Worm (Caenorhabditis elegans): Measurements from ENCODE around the gene cit-1.1.

DNA sequence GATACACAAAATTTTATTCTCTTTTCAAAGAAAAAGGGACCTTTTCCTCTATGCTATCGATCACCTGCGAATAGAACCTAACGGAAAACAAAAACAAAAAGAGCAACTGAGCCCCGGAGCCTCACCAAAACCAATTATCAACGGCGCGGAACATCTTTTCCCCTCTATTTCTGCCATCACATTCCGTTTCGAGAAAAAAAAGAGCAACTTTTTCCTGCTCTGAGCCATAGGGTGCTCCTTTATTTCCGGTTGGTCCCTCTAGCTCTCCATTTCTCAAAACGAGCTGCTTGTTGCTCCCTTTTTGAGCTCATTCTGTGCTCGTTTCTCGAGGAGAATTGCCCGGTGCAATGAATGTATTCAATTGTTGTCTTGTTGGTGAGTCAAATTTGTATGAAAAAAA, 30.0 kb downstream of the cit-1.1 start, which contains the start of gene clp-1:
- TF ChIP-seq aly-2 (tag; optimal IDR thresholded peaks at IDR 0.05) = no peak
- no peak for TF ChIP-seq lin-13 (GFP tag; optimal IDR thresholded peaks at IDR 0.05)
- TF ChIP-seq ama-1 (optimal IDR thresholded peaks at IDR 0.05) = no peak
- no peak for TF ChIP-seq elt-1 (tag; optimal IDR thresholded peaks at IDR 0.05)
- no peak for TF ChIP-seq unc-39 (tag; optimal IDR thresholded peaks at IDR 0.05)

Measured in whole organism, L2 larva.